Worm (Caenorhabditis elegans) whole organism, L2 larva: Measurements from ENCODE around the gene H13N06.7.

ENCODE experiments used
- blmp-1 ChIP-seq: sonication (generic microtip); optimal IDR thresholded peaks from 2 replicates; lab custom pipeline; 2017; ENCODE audit warnings: missing genetic modification characterization, mild to moderate bottlenecking, missing compliant biosample characterization, antibody characterized with exemption, moderate library complexity; ENCODE audit not compliant: insufficient read depth
- egl-27 ChIP-seq: sonication (generic microtip); optimal IDR thresholded peaks from 3 replicates; lab custom pipeline; 2017; ENCODE audit warnings: missing biosample characterization, missing genetic modification reagents, missing genetic modification characterization
- gmeb-1 ChIP-seq: fragments of 150-350 bp; optimal IDR thresholded peaks from 2 replicates; lab custom pipeline; 2014; ENCODE audit warnings: missing biosample characterization, missing genetic modification characterization
- lsy-2 ChIP-seq, 2 experiments: fragments of 150-350 bp in 1 of 2; sonication (generic microtip) in 1 of 2; optimal IDR thresholded peaks; 2 replicates each; lab custom pipeline; 2014 to 2017; ENCODE audit warnings: missing biosample characterization in 2 of 2, missing genetic modification characterization in 2 of 2
- mdl-1 ChIP-seq, 2 experiments: fragments of 150-350 bp in 1 of 2; sonication (generic microtip) in 1 of 2; optimal IDR thresholded peaks; 2 replicates each; lab custom pipeline; 2017; ENCODE audit warnings: missing biosample characterization in 2 of 2, missing genetic modification characterization in 2 of 2
- nhr-12 ChIP-seq: fragments of 150-350 bp; optimal IDR thresholded peaks from 2 replicates; lab custom pipeline; 2014; ENCODE audit warnings: missing biosample characterization, missing genetic modification characterization
- unc-39 ChIP-seq: fragments of 150-350 bp; optimal IDR thresholded peaks from 2 replicates; lab custom pipeline; 2014; ENCODE audit warnings: missing biosample characterization, missing genetic modification characterization

DNA sequence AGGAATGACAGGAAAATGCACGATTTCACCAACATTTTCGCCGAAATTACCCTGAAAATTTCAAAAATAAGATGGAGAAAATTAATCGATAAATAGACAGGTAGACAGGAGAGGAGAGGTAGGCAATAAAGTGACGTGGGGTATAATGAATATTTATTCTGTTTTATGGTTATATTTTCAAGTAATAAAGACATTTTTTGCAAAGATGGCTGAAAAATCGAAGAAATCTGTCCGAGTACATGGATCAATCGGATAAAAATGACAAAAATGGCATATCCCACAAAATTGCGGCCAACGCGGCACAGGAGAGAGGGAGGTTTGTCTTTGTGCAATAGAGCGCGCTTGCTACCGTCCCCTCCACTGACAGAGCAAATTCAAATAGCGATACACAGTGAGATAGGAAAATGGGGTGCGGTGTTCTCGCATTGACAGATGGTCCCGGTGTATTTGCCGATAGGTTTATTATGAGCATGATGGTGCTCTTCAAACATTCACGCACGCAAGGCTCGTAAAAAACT lies 5.0 kb downstream of the H13N06.7 start, which contains the start of gene zipt-7.2:
- TF ChIP-seq mdl-1 (tag; optimal IDR thresholded peaks at IDR 0.05; lab: Kevin White, UChicago), result no peak
- TF ChIP-seq blmp-1 (tag; lab: Kevin White, UChicago), result no peak
- TF ChIP-seq egl-27 (tag; lab: Kevin White, UChicago), result no peak
- TF ChIP-seq unc-39 (tag; lab: Kevin White, UChicago), result no peak
- no peak for TF ChIP-seq gmeb-1
- no peak for TF ChIP-seq lsy-2 (tag; optimal IDR thresholded peaks at IDR 0.05; lab: Kevin White, UChicago)
- TF ChIP-seq nhr-12, result no peak
